Worm (Caenorhabditis elegans): Measurements from ENCODE around the gene str-178.

The str-178 gene

DNA sequence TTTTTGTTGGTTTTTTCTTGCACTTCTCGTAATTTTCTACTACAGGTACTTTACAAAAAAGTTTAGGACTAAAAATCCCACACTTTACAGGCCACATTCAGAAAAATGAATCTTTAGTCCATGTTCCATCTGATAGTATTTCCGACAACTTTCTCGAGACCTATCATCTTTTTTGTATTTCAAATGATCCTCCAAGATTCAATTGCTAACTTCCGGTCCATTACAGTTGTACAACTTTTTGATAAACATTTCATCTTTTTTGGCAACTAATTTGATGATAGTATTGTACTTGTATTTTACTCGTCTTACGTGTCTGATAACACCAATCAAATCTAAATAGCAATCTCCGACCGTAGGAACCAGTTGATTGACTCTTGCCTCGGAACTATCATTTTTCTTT lies 49.0 kb downstream of the str-178 start:
- TF ChIP-seq ceh-22 (tag; optimal IDR thresholded peaks at IDR 0.05) = no peak
- TF ChIP-seq ttx-3 (tag; optimal IDR thresholded peaks at IDR 0.05) = no peak
- no peak for TF ChIP-seq eyg-1 (tag; optimal IDR thresholded peaks at IDR 0.05)
- TF ChIP-seq hlh-6 (tag; optimal IDR thresholded peaks at IDR 0.05) = no peak
- no peak for TF ChIP-seq ama-1 (optimal IDR thresholded peaks at IDR 0.05)
- no peak for TF ChIP-seq mec-3 (tag; optimal IDR thresholded peaks at IDR 0.05; ENCODE audit: borderline replicate concordance)
- no peak for TF ChIP-seq fax-1 (tag; optimal IDR thresholded peaks at IDR 0.05)
- TF ChIP-seq elt-2 (tag; optimal IDR thresholded peaks at IDR 0.05) = no peak
- TF ChIP-seq elt-4 (tag; optimal IDR thresholded peaks at IDR 0.05) = no peak
- TF ChIP-seq ceh-14 (tag; optimal IDR thresholded peaks at IDR 0.05) = no peak
- no peak for TF ChIP-seq pros-1 (tag; optimal IDR thresholded peaks at IDR 0.05)
- no peak for TF ChIP-seq ceh-31 (tag; optimal IDR thresholded peaks at IDR 0.05)
- no peak for TF ChIP-seq ceh-9 (tag; optimal IDR thresholded peaks at IDR 0.05)
- no peak for TF ChIP-seq gmeb-2 (tag; optimal IDR thresholded peaks at IDR 0.05)
